Fruit fly (Drosophila melanogaster): ENCODE measurements around the gene CG44325.

CG44325 gene

DNA sequence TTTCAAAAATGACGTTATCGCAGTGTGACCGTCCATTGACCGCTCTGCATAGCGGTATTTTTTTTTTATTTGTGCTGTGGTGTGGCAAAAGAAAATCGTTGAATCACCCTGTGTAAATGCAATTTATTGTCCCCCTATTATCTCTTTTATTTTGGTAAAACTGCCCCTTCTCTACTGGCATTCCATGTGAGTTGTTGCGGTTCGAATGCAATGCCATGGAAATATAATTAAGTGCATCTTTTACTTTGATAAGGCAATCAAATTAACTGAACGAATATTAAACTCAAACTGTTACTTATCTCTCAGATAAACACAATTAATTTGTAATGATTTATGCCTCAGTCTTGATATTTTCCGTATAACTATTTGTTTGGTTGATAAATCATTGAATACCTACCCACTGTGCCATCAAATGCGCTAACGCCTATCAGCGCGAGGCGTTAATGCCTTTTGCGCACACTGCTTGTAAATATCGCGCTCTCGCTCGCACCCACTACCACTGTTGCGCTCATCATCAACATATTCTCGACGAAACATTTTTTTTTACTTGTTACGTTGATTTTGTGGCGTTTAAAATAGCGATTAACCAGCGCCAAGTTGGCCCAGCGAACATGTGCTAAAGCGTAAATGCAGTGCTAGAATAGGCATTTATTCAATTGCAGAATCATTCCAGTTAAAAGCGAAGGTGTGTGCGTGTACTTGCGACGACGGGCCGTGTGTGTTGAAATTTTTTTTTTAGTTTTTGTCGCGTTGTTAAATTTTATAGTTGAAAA lies 31.0 kb upstream of the CG44325 start (continued):
- TF ChIP-seq hkb (optimal IDR thresholded peaks at IDR 0.05), result no peak
- TF ChIP-seq hkb (GFP tag; IDR thresholded peaks at IDR 0.05), result peak; percentile 45; the same call in 1 of the 2 replicates
- TF ChIP-seq twi (tag; optimal IDR thresholded peaks at IDR 0.05), result peak; percentile 35
- TF ChIP-seq Atf6 (GFP tag; IDR thresholded peaks at IDR 0.05), result no peak
- TF ChIP-seq gsb-n (tag; optimal IDR thresholded peaks at IDR 0.05), result peak; percentile 40
- TF ChIP-seq CG1832 (GFP tag; optimal IDR thresholded peaks at IDR 0.05), result peak; percentile 52
- TF ChIP-seq CG34376 (GFP tag; optimal IDR thresholded peaks at IDR 0.05), result no peak
- peak; percentile 24; the same call in 1 of the 2 replicates for TF ChIP-seq Ptx1 (GFP tag; IDR thresholded peaks at IDR 0.05)
- no peak for TF ChIP-seq Stat92E (GFP tag; optimal IDR thresholded peaks at IDR 0.05)
- peak; percentile 45 for TF ChIP-seq CG9609 (GFP tag; optimal IDR thresholded peaks at IDR 0.05)
- TF ChIP-seq CG4404 (GFP tag; IDR thresholded peaks at IDR 0.05), result peak; percentile 45
- TF ChIP-seq Asciz (GFP tag; optimal IDR thresholded peaks at IDR 0.05), result peak; percentile 43
- TF ChIP-seq gem (tag; optimal IDR thresholded peaks at IDR 0.05), result peak; percentile 69
- peak; percentile 44 for TF ChIP-seq CG9215 (GFP tag; IDR thresholded peaks at IDR 0.05)
- peak; percentile 38; the same call in 1 of the 2 replicates for TF ChIP-seq inv (GFP tag; IDR thresholded peaks at IDR 0.05; ENCODE audit: partially characterized antibody)
- peak; percentile 55 for TF ChIP-seq CG6689 (GFP tag; IDR thresholded peaks at IDR 0.05)
- TF ChIP-seq Pdp1 (GFP tag; optimal IDR thresholded peaks at IDR 0.05), result peak; percentile 51 to 63
- TF ChIP-seq CG11085 (GFP tag; IDR thresholded peaks at IDR 0.05), result 0 out of 2 replicates have a peak, but pooled peaks have one; percentile 13
- no peak for TF ChIP-seq insv (GFP tag; optimal IDR thresholded peaks at IDR 0.05)
- no peak for TF ChIP-seq da (GFP tag; optimal IDR thresholded peaks at IDR 0.05)
- TF ChIP-seq CG3838 (GFP tag; optimal IDR thresholded peaks at IDR 0.05), result no peak
- TF ChIP-seq YL-1 (GFP tag; optimal IDR thresholded peaks at IDR 0.05), result peak; percentile 32
- no peak for TF ChIP-seq CG4360 (GFP tag; IDR thresholded peaks at IDR 0.05)
- peak; percentile 43 for TF ChIP-seq pho (GFP tag; optimal IDR thresholded peaks at IDR 0.05)
- no peak for TF ChIP-seq CG7745 (tag; optimal IDR thresholded peaks at IDR 0.05)
- 0 out of 2 replicates have a peak, but pooled peaks have one; percentile 9 for TF ChIP-seq HLH3B (GFP tag; IDR thresholded peaks at IDR 0.05)
- no peak for TF ChIP-seq CG1024 (GFP tag; IDR thresholded peaks at IDR 0.05)
- no peak for TF ChIP-seq CG7987 (GFP tag; optimal IDR thresholded peaks at IDR 0.05)
- TF ChIP-seq CG12391 (tag; optimal IDR thresholded peaks at IDR 0.05), result peak; percentile 70
- peak; percentile 25 for TF ChIP-seq dm (GFP tag; optimal IDR thresholded peaks at IDR 0.05)
- peak; percentile 69 for TF ChIP-seq CG7839 (tag; optimal IDR thresholded peaks at IDR 0.05)
- TF ChIP-seq tll (GFP tag; optimal IDR thresholded peaks at IDR 0.05), result peak in 1 of 2 experiments; percentile 70
- peak; percentile 5; the same call in 1 of the 4 replicates for TF ChIP-seq Gug (GFP tag; IDR thresholded peaks at IDR 0.05)
- TF ChIP-seq CG33557 (GFP tag; optimal IDR thresholded peaks at IDR 0.05), result peak; percentile 28
- TF ChIP-seq croc (GFP tag; conservative IDR thresholded peaks at IDR 0.05), result no peak; the same call in 2 of the 3 replicates
- TF ChIP-seq peb (GFP tag; IDR thresholded peaks at IDR 0.05), result peak; percentile 29; the same call in 1 of the 2 replicates
- 0 out of 2 replicates have a peak, but pooled peaks have one; percentile 15 for TF ChIP-seq sna (GFP tag; IDR thresholded peaks at IDR 0.05; ENCODE audit: partially characterized antibody)
- peak; percentile 41 for TF ChIP-seq Usf (GFP tag; optimal IDR thresholded peaks at IDR 0.05)
- TF ChIP-seq Fer2 (tag; optimal IDR thresholded peaks at IDR 0.05), result no peak
- TF ChIP-seq CG10147 (GFP tag; optimal IDR thresholded peaks at IDR 0.05), result peak; percentile 15
- TF ChIP-seq Elba2 (GFP tag; optimal IDR thresholded peaks at IDR 0.05), result peak; percentile 11
- no peak for TF ChIP-seq hth (optimal IDR thresholded peaks at IDR 0.05)
- peak; percentile 18 for TF ChIP-seq stwl (tag; optimal IDR thresholded peaks at IDR 0.05)
- TF ChIP-seq knrl (GFP tag; IDR thresholded peaks at IDR 0.05; ENCODE audit: partially characterized antibody), result 0 out of 3 replicates have a peak, but pooled peaks have one; percentile 22
- 0 out of 2 replicates have a peak, but pooled peaks have one; percentile 14 for TF ChIP-seq chm (GFP tag; IDR thresholded peaks at IDR 0.05)
- TF ChIP-seq BtbVII (GFP tag; optimal IDR thresholded peaks at IDR 0.05), result peak; percentile 13
- peak; percentile 43; the same call in 1 of the 2 replicates for TF ChIP-seq CG10366 (GFP tag; IDR thresholded peaks at IDR 0.05)
- TF ChIP-seq gcm2 (GFP tag; optimal IDR thresholded peaks at IDR 0.05), result peak; percentile 9

Data from whole organism, embryonic.